Worm (Caenorhabditis elegans): ENCODE results near the gene scb-1.

scb-1 gene

ce11 chrV:11152333-11152732 is 32.8 kb upstream of the scb-1 start, which contains the start of gene srg-39:
TSS of gene srg-39 (minus strand) at chrV:11152433.
- TF ChIP-seq elt-3 (tag; optimal IDR thresholded peaks at IDR 0.05) (no peak), fkh-10 (GFP tag; optimal IDR thresholded peaks at IDR 0.05) (no peak), R02D3.7 (tag; optimal IDR thresholded peaks at IDR 0.05) (no peak)

DNA sequence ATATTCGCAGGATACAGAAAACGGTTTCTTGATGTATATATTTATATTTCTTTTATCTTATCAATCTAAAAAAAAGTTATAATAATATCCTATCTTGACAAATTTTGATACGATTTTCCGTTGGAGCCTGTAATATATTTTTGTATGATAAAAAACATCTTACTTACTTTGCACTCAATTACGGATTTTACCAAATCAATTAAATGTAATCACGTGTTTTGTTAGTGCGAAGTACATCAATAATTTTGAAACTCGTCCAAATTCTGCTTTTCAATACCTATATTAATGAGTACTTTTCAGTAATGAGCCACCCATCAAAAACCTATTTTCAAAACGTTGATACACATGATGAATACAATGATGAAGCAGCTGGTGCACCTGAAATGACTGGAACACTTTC is 29.9 kb upstream of the scb-1 start, which contains the start of gene T19C4.1:
Gene T19C4.1, plus strand, starts transcription at position 301 of the 400 bp plus-strand sequence.
- TF ChIP-seq nhr-237 (tag; optimal IDR thresholded peaks at IDR 0.05) (no peak), egl-27 (tag; optimal IDR thresholded peaks at IDR 0.05) (no peak), nfya-1 (tag; optimal IDR thresholded peaks at IDR 0.05; ENCODE audit: insufficient read depth) (no peak), lsy-12 (tag; optimal IDR thresholded peaks at IDR 0.05) (no peak), unc-62 (GFP tag; optimal IDR thresholded peaks at IDR 0.05) (no peak), ama-1 (optimal IDR thresholded peaks at IDR 0.05) (no peak), ceh-28 (tag; optimal IDR thresholded peaks at IDR 0.05) (no peak), R02D3.7 (tag; optimal IDR thresholded peaks at IDR 0.05) (no peak)

ce11 chrV:11148971-11149370 is 29.5 kb upstream of the scb-1 start:
- TF ChIP-seq nhr-43 (tag; optimal IDR thresholded peaks at IDR 0.05; ENCODE audit: poor library complexity, severe bottlenecking), result no peak
- TF ChIP-seq nhr-25 (tag; optimal IDR thresholded peaks at IDR 0.05), result peak; percentile 36
- no peak for TF ChIP-seq fkh-10 (GFP tag; optimal IDR thresholded peaks at IDR 0.05)
- TF ChIP-seq elt-3 (tag; optimal IDR thresholded peaks at IDR 0.05), result peak in 1 of 3 experiments; percentile 36
- no peak for TF ChIP-seq unc-62 (GFP tag; optimal IDR thresholded peaks at IDR 0.05)
- TF ChIP-seq ceh-28 (tag; optimal IDR thresholded peaks at IDR 0.05), result no peak

DNA sequence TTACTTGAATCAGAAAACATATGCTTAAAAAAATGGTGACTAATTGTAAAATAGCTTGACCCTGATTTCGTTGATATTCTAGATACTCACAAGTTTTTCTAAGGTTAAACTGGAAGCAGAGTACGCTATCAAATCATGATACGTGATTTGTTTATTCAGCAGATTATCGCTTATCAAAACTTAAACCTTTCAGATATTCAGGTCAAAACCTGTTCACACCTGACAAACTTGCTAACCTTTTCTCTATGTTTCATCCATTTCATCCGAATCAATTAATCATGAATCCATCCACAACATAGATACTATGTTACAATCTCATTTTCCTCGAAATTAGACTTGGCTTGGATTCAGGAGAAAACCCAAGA is 28.3 kb upstream of the scb-1 start:
- TF ChIP-seq ceh-9 (tag; optimal IDR thresholded peaks at IDR 0.05) (no peak), lin-39 (tag; optimal IDR thresholded peaks at IDR 0.05) (no peak), ceh-28 (tag; optimal IDR thresholded peaks at IDR 0.05) (no peak), ztf-4 (tag; optimal IDR thresholded peaks at IDR 0.05) (peak; percentile 55), tbx-2 (tag; optimal IDR thresholded peaks at IDR 0.05) (peak; percentile 41), nhr-43 (tag; optimal IDR thresholded peaks at IDR 0.05; ENCODE audit: poor library complexity, severe bottlenecking) (peak; percentile 76), elt-3 (tag; optimal IDR thresholded peaks at IDR 0.05) (peak in 1 of 3 experiments; percentile 6), ztf-11 (tag; optimal IDR thresholded peaks at IDR 0.05) (no peak), nhr-25 (tag; optimal IDR thresholded peaks at IDR 0.05) (peak; percentile 57), elt-1 (tag; optimal IDR thresholded peaks at IDR 0.05) (no peak), ZK546.5 (tag; optimal IDR thresholded peaks at IDR 0.05) (no peak), zag-1 (tag; optimal IDR thresholded peaks at IDR 0.05) (no peak), ama-1 (optimal IDR thresholded peaks at IDR 0.05) (peak; percentile 84), nhr-237 (tag; optimal IDR thresholded peaks at IDR 0.05) (no peak), lin-15B (tag; optimal IDR thresholded peaks at IDR 0.05) (no peak), daf-12 (tag; optimal IDR thresholded peaks at IDR 0.05) (peak; percentile 1), nhr-23 (tag; optimal IDR thresholded peaks at IDR 0.05) (peak; percentile 35)

ce11 chrV:11146958-11147779 is 27.7 kb upstream of the scb-1 start, which contains the start of the genes T19C4.24 and nlp-33:
TSS of gene T19C4.24 (minus strand) at chrV:11147008.
TSS of gene nlp-33 (plus strand) at chrV:11147346.
- peak; percentile 8 for TF ChIP-seq R02D3.7 (tag; optimal IDR thresholded peaks at IDR 0.05)
- TF ChIP-seq nhr-23 (tag; optimal IDR thresholded peaks at IDR 0.05), result peak; percentile 37
- no peak for TF ChIP-seq hmg-11 (tag; optimal IDR thresholded peaks at IDR 0.05)
- TF ChIP-seq pqm-1 (tag; optimal IDR thresholded peaks at IDR 0.05), result no peak
- peak; percentile 66 for TF ChIP-seq nhr-25 (tag; optimal IDR thresholded peaks at IDR 0.05)
- peak; percentile 61 for TF ChIP-seq nhr-43 (tag; optimal IDR thresholded peaks at IDR 0.05; ENCODE audit: poor library complexity, severe bottlenecking)
- TF ChIP-seq elt-3 (tag; optimal IDR thresholded peaks at IDR 0.05), result peak in 1 of 3 experiments; percentile 79
- TF ChIP-seq elt-1 (tag; optimal IDR thresholded peaks at IDR 0.05), result peak; percentile 50
- TF ChIP-seq ama-1 (optimal IDR thresholded peaks at IDR 0.05), result peak; percentile 91
- TF ChIP-seq ceh-16 (tag; optimal IDR thresholded peaks at IDR 0.05), result no peak
- peak; percentile 34 for TF ChIP-seq nfya-1 (tag; optimal IDR thresholded peaks at IDR 0.05; ENCODE audit: insufficient read depth)

- TF ChIP-seq mdl-1 (tag; optimal IDR thresholded peaks at IDR 0.05) (no peak), ceh-28 (tag; optimal IDR thresholded peaks at IDR 0.05) (no peak), nhr-28 (tag; optimal IDR thresholded peaks at IDR 0.05) (no peak), unc-62 (GFP tag; optimal IDR thresholded peaks at IDR 0.05) (no peak)
Observed at ce11 chrV:11144694-11145093, 25.2 kb upstream of the scb-1 start, which contains the start of gene C06H2.7. TSS of gene C06H2.7 (minus strand) at chrV:11144794.
